Worm (Caenorhabditis elegans) whole organism, L3 larva: Measurements from ENCODE around the gene srbc-34.
A peak's percentile ranks its signal among the peaks of the same experiment; 100 is the strongest.

Source experiments
- elt-2 ChIP-seq: sonication (generic microtip); optimal IDR thresholded peaks from 2 replicates; lab custom pipeline; 2016; ENCODE audit warnings: missing genetic modification reagents, mild to moderate bottlenecking, missing genetic modification characterization, missing compliant biosample characterization
- unc-62 ChIP-seq: fragments of 150-350 bp; sonication (generic microtip); optimal IDR thresholded peaks from 4 replicates; lab custom pipeline; 2014; ENCODE audit warnings: missing biosample characterization, missing genetic modification reagents, missing genetic modification characterization

- TF ChIP-seq elt-2 (tag; lab: Kevin White, UChicago) (peak; percentile 76), unc-62 (GFP tag; lab: Kevin White, UChicago) (no peak)
These were observed 19.2 kb downstream of the srbc-34 start for ce11 chrV:20225312-20225711.
